Worm (Caenorhabditis elegans): Measurements from ENCODE around the gene T16G12.3.

DNA sequence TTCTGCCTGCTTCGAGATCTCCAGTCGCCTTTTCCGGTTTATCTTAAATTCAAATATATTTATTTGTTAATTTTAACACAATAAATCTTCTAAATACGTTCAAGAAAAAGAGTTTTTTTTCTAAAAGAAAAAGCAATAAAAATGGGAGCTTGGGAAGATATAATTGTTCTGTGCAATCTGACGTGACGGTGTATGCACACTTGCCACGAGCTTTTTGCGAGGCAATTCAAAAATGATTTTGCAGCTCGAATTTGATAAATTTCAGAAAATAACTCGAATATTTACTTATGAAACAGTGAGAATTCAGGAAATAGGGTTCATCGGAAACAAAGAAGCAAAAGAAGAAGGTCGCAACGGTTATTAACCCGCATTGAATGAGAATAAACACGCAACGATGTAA lies 42.7 kb downstream of the T16G12.3 start:
- TF ChIP-seq nhr-232 (tag; optimal IDR thresholded peaks at IDR 0.05), result no peak
- no peak for TF ChIP-seq ceh-48 (tag; optimal IDR thresholded peaks at IDR 0.05)
- TF ChIP-seq nhr-11 (tag; optimal IDR thresholded peaks at IDR 0.05), result no peak
- TF ChIP-seq pqm-1 (tag; optimal IDR thresholded peaks at IDR 0.05), result no peak
- TF ChIP-seq ceh-31 (tag; optimal IDR thresholded peaks at IDR 0.05), result no peak
- no peak for TF ChIP-seq nfya-1 (tag; optimal IDR thresholded peaks at IDR 0.05)
- TF ChIP-seq ama-1 (optimal IDR thresholded peaks at IDR 0.05), result no peak
- TF ChIP-seq pros-1 (tag; optimal IDR thresholded peaks at IDR 0.05), result no peak
- TF ChIP-seq elt-2 (tag; optimal IDR thresholded peaks at IDR 0.05), result no peak
- no peak for TF ChIP-seq zip-5 (tag; optimal IDR thresholded peaks at IDR 0.05)
- TF ChIP-seq fkh-6 (tag; optimal IDR thresholded peaks at IDR 0.05), result no peak
- no peak for TF ChIP-seq C38D4.7 (GFP tag; optimal IDR thresholded peaks at IDR 0.05)
